Worm (Caenorhabditis elegans) whole organism, L1 larva: ENCODE data around the gene srx-116.

Source experiments
- F16B12.6 ChIP-seq: fragments of 150-350 bp; optimal IDR thresholded peaks from 2 replicates; lab custom pipeline; 2014; ENCODE audit warnings: missing biosample characterization, missing genetic modification characterization
- alr-1 ChIP-seq: fragments of 200-800 bp; sonication (Bioruptor generic); optimal IDR thresholded peaks from 2 replicates; lab custom pipeline; 2018; ENCODE audit warnings: borderline replicate concordance, mild to moderate bottlenecking, missing genetic modification characterization, missing compliant biosample characterization
- fos-1 ChIP-seq: fragments of 150-350 bp; optimal IDR thresholded peaks from 2 replicates; lab custom pipeline; 2014; ENCODE audit warnings: missing biosample characterization, missing genetic modification characterization
- nhr-12 ChIP-seq: sonication (generic microtip); optimal IDR thresholded peaks from 2 replicates; lab custom pipeline; 2017; ENCODE audit warnings: missing biosample characterization, missing genetic modification characterization
- nhr-28 ChIP-seq: fragments of 150-350 bp; optimal IDR thresholded peaks from 2 replicates; lab custom pipeline; 2014; ENCODE audit warnings: missing biosample characterization, missing genetic modification characterization
- nhr-90 ChIP-seq: sonication (generic microtip); optimal IDR thresholded peaks from 2 replicates; lab custom pipeline; 2016; ENCODE audit warnings: mild to moderate bottlenecking, missing genetic modification characterization, missing compliant biosample characterization; ENCODE audit not compliant: poor library complexity
- pag-3 ChIP-seq: sonication (generic microtip); optimal IDR thresholded peaks from 2 replicates; lab custom pipeline; 2017; ENCODE audit warnings: missing genetic modification characterization, mild to moderate bottlenecking, missing compliant biosample characterization, antibody characterized with exemption, borderline replicate concordance; ENCODE audit not compliant: insufficient read depth
- sup-37 ChIP-seq: fragments of 200-800 bp; sonication (Bioruptor generic); optimal IDR thresholded peaks from 2 replicates; lab custom pipeline; 2018; ENCODE audit warnings: mild to moderate bottlenecking, missing genetic modification characterization, missing compliant biosample characterization
- tbx-2 ChIP-seq: sonication (generic microtip); optimal IDR thresholded peaks from 2 replicates; lab custom pipeline; 2016; ENCODE audit warnings: missing genetic modification characterization, missing compliant biosample characterization
- zag-1 ChIP-seq: fragments of 150-350 bp; optimal IDR thresholded peaks from 2 replicates; lab custom pipeline; 2014; ENCODE audit warnings: missing biosample characterization, missing genetic modification characterization
- ztf-4 ChIP-seq: fragments of 150-350 bp; optimal IDR thresholded peaks from 2 replicates; lab custom pipeline; 2014; ENCODE audit warnings: missing biosample characterization, missing genetic modification characterization

DNA sequence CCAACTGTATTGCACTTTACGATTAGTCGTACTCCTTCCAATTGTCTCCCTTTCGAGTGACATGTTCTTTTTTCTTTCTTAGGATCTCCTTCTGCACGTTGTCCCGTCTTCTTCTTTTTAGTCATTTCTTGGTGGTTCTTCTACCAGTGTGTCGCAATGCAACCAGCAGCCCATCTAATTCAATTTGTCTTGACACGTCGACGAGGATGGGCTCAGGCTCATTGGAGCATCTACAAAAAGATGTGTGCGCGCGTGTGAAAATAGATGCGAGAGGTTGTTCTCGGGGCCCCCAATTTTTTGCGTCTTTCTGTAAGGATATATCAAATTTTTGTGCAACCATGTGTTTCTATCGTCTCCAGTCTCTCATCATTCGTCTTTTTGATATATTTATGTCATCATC lies 30.9 kb downstream of the srx-116 start:
- no peak for TF ChIP-seq alr-1 (tag; lab: Kevin White, UChicago)
- TF ChIP-seq ztf-4 (tag; lab: Kevin White, UChicago): no peak
- no peak for TF ChIP-seq nhr-28 (tag; lab: Kevin White, UChicago)
- no peak for TF ChIP-seq fos-1 (tag; lab: Kevin White, UChicago)
- no peak for TF ChIP-seq zag-1 (tag; lab: Kevin White, UChicago)
- TF ChIP-seq pag-3 (tag; lab: Kevin White, UChicago): no peak
- TF ChIP-seq nhr-90 (tag; lab: Kevin White, UChicago): no peak
- TF ChIP-seq tbx-2: no peak
- TF ChIP-seq sup-37 (GFP tag; lab: Kevin White, UChicago): no peak
- no peak for TF ChIP-seq nhr-12 (tag; lab: Kevin White, UChicago)
- TF ChIP-seq F16B12.6 (tag; lab: Kevin White, UChicago): no peak
